Worm (Caenorhabditis elegans): ENCODE measurements around the gene Y61B8A.6.

DNA sequence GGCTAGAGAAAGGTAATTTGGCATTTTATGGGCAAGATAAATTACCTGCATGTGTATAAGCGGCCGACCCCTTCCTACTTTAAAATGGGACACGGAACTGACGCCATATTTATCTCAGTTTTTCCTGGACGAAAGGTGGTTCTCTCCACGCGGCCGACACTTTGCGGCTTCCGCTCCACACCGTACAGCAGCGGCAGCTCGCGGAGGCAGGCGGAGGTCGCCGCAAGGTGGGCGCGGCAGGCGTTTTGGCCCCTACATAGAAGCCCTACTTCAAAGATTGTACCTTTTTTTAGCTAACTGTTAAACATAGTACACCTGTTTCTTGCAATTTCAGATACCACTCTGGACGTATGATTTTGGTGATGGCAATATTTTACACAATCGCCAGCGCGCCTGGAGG is 45.2 kb upstream of the Y61B8A.6 start:
- TF ChIP-seq tab-1 (GFP tag; IDR thresholded peaks at IDR 0.05): no peak
- TF ChIP-seq med-1 (GFP tag; optimal IDR thresholded peaks at IDR 0.05; ENCODE audit: insufficient read depth): no peak
- no peak for TF ChIP-seq klf-2 (GFP tag; conservative IDR thresholded peaks at IDR 0.05)

Measured in whole organism, midembryonic.